5 fruit fly cellular contexts compared by ENCODE assay signal in genomic region chrX:23004598-23005469, dm6.
TF ChIP-seq lines count a peak whose summit lies in the region.

TSS of gene stnA (minus strand) at chrX:23004648.
TSS of gene stnB (minus strand) at chrX:23004648.

- TF ChIP-seq CTCF in whole organism, embryonic (GFP tag; optimal IDR thresholded peaks at IDR 0.05; lab: Kevin White, UChicago), result no peak

TF ChIP-seq in whole organism, adult, 20 proteins besides CTCF, POLR2A, EP300 and RAD21:
- TF ChIP-seq kay (GFP tag; lab: Kevin White, UChicago; ENCODE audit: borderline replicate concordance), result no peak
- TF ChIP-seq Crg-1 (GFP tag; optimal IDR thresholded peaks at IDR 0.05; lab: Kevin White, UChicago), result no peak
- TF ChIP-seq CG7101 (tag; optimal IDR thresholded peaks at IDR 0.05; lab: Kevin White, UChicago), result peak; percentile 35
- peak; percentile 1 for TF ChIP-seq toe (GFP tag; optimal IDR thresholded peaks at IDR 0.05; lab: Kevin White, UChicago)
- TF ChIP-seq CG5204 (GFP tag; optimal IDR thresholded peaks at IDR 0.05; lab: Kevin White, UChicago), result peak; percentile 28
- no peak for TF ChIP-seq tj (GFP tag; optimal IDR thresholded peaks at IDR 0.05; lab: Kevin White, UChicago)

TF ChIP-seq in whole organism, embryonic, 481 proteins besides CTCF, POLR2A, EP300 and RAD21 (continues in another document):
- no peak for TF ChIP-seq CG12299 (tag; optimal IDR thresholded peaks at IDR 0.05; lab: Kevin White, UChicago)
- no peak for TF ChIP-seq ftz-f1 (GFP tag; optimal IDR thresholded peaks at IDR 0.05; lab: Kevin White, UChicago)
- TF ChIP-seq Gug (GFP tag; IDR thresholded peaks at IDR 0.05; lab: Robert Waterston, UW), result no peak
- no peak; the same call in 1 of the 2 replicates for TF ChIP-seq ttk (GFP tag; IDR thresholded peaks at IDR 0.05; lab: Robert Waterston, UW)
- TF ChIP-seq fd3F (GFP tag; optimal IDR thresholded peaks at IDR 0.05; lab: Kevin White, UChicago), result no peak
- TF ChIP-seq toy (GFP tag; IDR thresholded peaks at IDR 0.05; lab: Robert Waterston, UW), result no peak
- no peak for TF ChIP-seq Fer2 (tag; optimal IDR thresholded peaks at IDR 0.05; lab: Kevin White, UChicago)
- no peak for TF ChIP-seq CG10462 (GFP tag; optimal IDR thresholded peaks at IDR 0.05; lab: Kevin White, UChicago)
- no peak for TF ChIP-seq Dip2 (GFP tag; IDR thresholded peaks at IDR 0.05; lab: Robert Waterston, UW)
- TF ChIP-seq sob (GFP tag; IDR thresholded peaks at IDR 0.05; lab: Robert Waterston, UW), result 0 out of 2 replicates have a peak, but pooled peaks have one; percentile 7
- no peak for TF ChIP-seq CG4404 (GFP tag; IDR thresholded peaks at IDR 0.05; lab: Robert Waterston, UW)
- no peak for TF ChIP-seq CG17829 (tag; optimal IDR thresholded peaks at IDR 0.05; lab: Kevin White, UChicago)
- no peak for TF ChIP-seq nom (GFP tag; optimal IDR thresholded peaks at IDR 0.05; lab: Kevin White, UChicago)
- peak; percentile 20 for TF ChIP-seq Oli (tag; optimal IDR thresholded peaks at IDR 0.05; lab: Kevin White, UChicago)
- no peak for TF ChIP-seq CG12219 (GFP tag; optimal IDR thresholded peaks at IDR 0.05; lab: Kevin White, UChicago)
- TF ChIP-seq CG5245 (GFP tag; optimal IDR thresholded peaks at IDR 0.05; lab: Kevin White, UChicago), result no peak
- TF ChIP-seq corto (GFP tag; optimal IDR thresholded peaks at IDR 0.05; lab: Kevin White, UChicago), result no peak
- no peak for TF ChIP-seq CG16779 (GFP tag; IDR thresholded peaks at IDR 0.05; lab: Robert Waterston, UW)
- no peak for TF ChIP-seq CG9817 (tag; optimal IDR thresholded peaks at IDR 0.05; lab: Kevin White, UChicago)
- peak; percentile 32 for TF ChIP-seq Hmr (GFP tag; optimal IDR thresholded peaks at IDR 0.05; lab: Kevin White, UChicago)
- no peak for TF ChIP-seq shn (GFP tag; optimal IDR thresholded peaks at IDR 0.05; lab: Kevin White, UChicago)
- TF ChIP-seq Dad (GFP tag; optimal IDR thresholded peaks at IDR 0.05; lab: Kevin White, UChicago), result no peak

TF ChIP-seq in whole organism, prepupa, 60 proteins besides CTCF, POLR2A, EP300 and RAD21:
- TF ChIP-seq ss (GFP tag; optimal IDR thresholded peaks at IDR 0.05; lab: Kevin White, UChicago) (peak in 1 of 2 experiments; percentile 29), Smox (GFP tag; optimal IDR thresholded peaks at IDR 0.05; lab: Kevin White, UChicago) (peak; percentile 9), CG8632 (GFP tag; optimal IDR thresholded peaks at IDR 0.05; lab: Kevin White, UChicago) (no peak), CG10669 (GFP tag; optimal IDR thresholded peaks at IDR 0.05; lab: Kevin White, UChicago) (peak; percentile 17), Eip78C (GFP tag; lab: Kevin White, UChicago) (peak; percentile 68), svp (GFP tag; lab: Kevin White, UChicago) (peak; percentile 67), Met (GFP tag; optimal IDR thresholded peaks at IDR 0.05; lab: Kevin White, UChicago) (peak; percentile 38), pdm3 (GFP tag; optimal IDR thresholded peaks at IDR 0.05; lab: Kevin White, UChicago) (peak; percentile 6), CG11294 (GFP tag; IDR thresholded peaks at IDR 0.05; lab: Robert Waterston, UW) (no peak), Ets96B (tag; optimal IDR thresholded peaks at IDR 0.05; lab: Kevin White, UChicago) (peak; percentile 3), Hr38 (GFP tag; optimal IDR thresholded peaks at IDR 0.05; lab: Kevin White, UChicago) (no peak), achi (GFP tag; optimal IDR thresholded peaks at IDR 0.05; lab: Kevin White, UChicago) (peak; percentile 24), esn (GFP tag; optimal IDR thresholded peaks at IDR 0.05; lab: Kevin White, UChicago) (peak; percentile 19), topi (GFP tag; optimal IDR thresholded peaks at IDR 0.05; lab: Kevin White, UChicago) (peak; percentile 8), CG32006 (GFP tag; optimal IDR thresholded peaks at IDR 0.05; lab: Kevin White, UChicago) (no peak), spab (GFP tag; optimal IDR thresholded peaks at IDR 0.05; lab: Kevin White, UChicago) (no peak), lz (GFP tag; optimal IDR thresholded peaks at IDR 0.05; lab: Kevin White, UChicago) (peak; percentile 24), CG11762 (GFP tag; optimal IDR thresholded peaks at IDR 0.05; lab: Kevin White, UChicago; ENCODE audit: insufficient read depth) (no peak), fd85E (GFP tag; optimal IDR thresholded peaks at IDR 0.05; lab: Kevin White, UChicago) (no peak)

TF ChIP-seq in whole organism, pupa, 21 proteins besides CTCF, POLR2A, EP300 and RAD21:
- TF ChIP-seq D1 (tag; optimal IDR thresholded peaks at IDR 0.05; lab: Kevin White, UChicago) (no peak), CG14655 (GFP tag; optimal IDR thresholded peaks at IDR 0.05; lab: Kevin White, UChicago) (peak; percentile 15), CG8159 (tag; optimal IDR thresholded peaks at IDR 0.05; lab: Kevin White, UChicago) (peak; percentile 40), CG15710 (tag; optimal IDR thresholded peaks at IDR 0.05; lab: Kevin White, UChicago) (peak; percentile 2), CG10348 (GFP tag; IDR thresholded peaks at IDR 0.05; lab: Robert Waterston, UW) (no peak), Ets98B (GFP tag; IDR thresholded peaks at IDR 0.05; lab: Robert Waterston, UW) (no peak), CG17806 (tag; optimal IDR thresholded peaks at IDR 0.05; lab: Kevin White, UChicago) (no peak)
TF ChIP-seq in whole organism, pupa: peak in this region for 3.

TF ChIP-seq in whole organism, wandering third instar larva, 38 proteins besides CTCF, POLR2A, EP300 and RAD21:
- TF ChIP-seq h (GFP tag; optimal IDR thresholded peaks at IDR 0.05; lab: Kevin White, UChicago) (no peak), fru (GFP tag; optimal IDR thresholded peaks at IDR 0.05; lab: Kevin White, UChicago) (peak; percentile 1), HLH106 (tag; optimal IDR thresholded peaks at IDR 0.05; lab: Kevin White, UChicago) (peak; percentile 6)
